Fruit fly (Drosophila melanogaster): ENCODE measurements around the gene CG10097.

DNA sequence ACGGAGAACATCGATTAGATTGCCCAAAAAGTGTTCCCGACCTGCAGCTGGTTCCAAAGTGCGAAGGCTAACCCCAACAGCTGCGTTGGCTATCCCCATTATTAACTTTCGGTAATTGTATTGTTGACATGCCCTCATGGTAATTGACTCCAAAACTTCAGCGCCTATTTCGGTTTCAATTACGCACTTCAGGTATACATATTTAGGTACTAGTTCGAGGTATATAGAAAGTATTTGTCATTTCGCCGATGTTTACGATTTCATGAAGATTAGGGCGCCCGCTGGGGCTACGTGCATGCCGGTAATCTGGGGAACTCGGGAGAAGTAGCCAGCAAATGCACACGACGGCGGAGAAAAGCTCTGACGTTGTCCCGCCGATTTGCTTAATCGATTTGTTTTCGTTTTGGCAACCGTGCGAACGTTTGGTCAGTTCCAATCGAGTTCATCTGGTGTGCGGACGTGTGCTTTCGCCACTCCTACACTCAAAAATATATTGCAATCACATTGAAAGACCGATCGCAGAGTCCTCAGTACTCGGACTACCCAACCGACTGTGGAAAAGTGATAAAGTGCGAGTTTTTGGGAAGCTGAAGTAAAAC lies 45.3 kb upstream of the CG10097 start:
- TF ChIP-seq psq (optimal IDR thresholded peaks at IDR 0.05) = no peak
- TF ChIP-seq usp (GFP tag; optimal IDR thresholded peaks at IDR 0.05) = no peak
- TF ChIP-seq EcR (GFP tag; optimal IDR thresholded peaks at IDR 0.05) = no peak
- no peak for TF ChIP-seq CG8478 (optimal IDR thresholded peaks at IDR 0.05)
